Worm (Caenorhabditis elegans) whole organism, L1 larva: Measurements from ENCODE around the gene srxa-2.

Source experiments
- blmp-1 ChIP-seq: fragments of 150-350 bp; optimal IDR thresholded peaks from 2 replicates; lab custom pipeline; 2014; ENCODE audit warnings: missing biosample characterization, missing genetic modification characterization
- ceh-63 ChIP-seq: fragments of 200-800 bp; sonication (Bioruptor generic); optimal IDR thresholded peaks from 2 replicates; lab custom pipeline; 2018; ENCODE audit warnings: mild to moderate bottlenecking, missing genetic modification characterization, missing compliant biosample characterization
- ceh-88 ChIP-seq: fragments of 200-800 bp; sonication (Bioruptor generic); IDR thresholded peaks from 2 replicates; pipeline ENCODE4 v1.3.6; 2022; ENCODE audit warnings: missing genetic modification characterization, missing compliant biosample characterization
- ces-1 ChIP-seq: fragments of 150-350 bp; optimal IDR thresholded peaks from 2 replicates; lab custom pipeline; 2014; ENCODE audit warnings: missing biosample characterization, missing genetic modification reagents, missing genetic modification characterization
- elt-3 ChIP-seq, 6 experiments: fragments of 150-350 bp in 1 of 6; sonication (generic microtip); optimal IDR thresholded peaks; 2 replicates each; lab custom pipeline; 2017 to 2018; ENCODE audit warnings: missing biosample characterization in 6 of 6, missing genetic modification characterization in 6 of 6, inconsistent platforms in 1 of 6
- lin-13 ChIP-seq: fragments of 150-350 bp; optimal IDR thresholded peaks from 2 replicates; lab custom pipeline; 2014; ENCODE audit warnings: missing biosample characterization, missing genetic modification reagents, missing genetic modification characterization
- lin-14 ChIP-seq: fragments of 200-800 bp; sonication (Bioruptor generic); optimal IDR thresholded peaks from 2 replicates; lab custom pipeline; 2018; ENCODE audit warnings: mild to moderate bottlenecking, missing genetic modification characterization, moderate library complexity, missing compliant biosample characterization
- mep-1 ChIP-seq: fragments of 150-350 bp; optimal IDR thresholded peaks from 2 replicates; lab custom pipeline; 2014; ENCODE audit warnings: missing biosample characterization, missing genetic modification characterization
- nhr-12 ChIP-seq: sonication (generic microtip); optimal IDR thresholded peaks from 2 replicates; lab custom pipeline; 2017; ENCODE audit warnings: missing biosample characterization, missing genetic modification characterization
- nhr-20 ChIP-seq: sonication (generic microtip); optimal IDR thresholded peaks from 2 replicates; lab custom pipeline; 2016; ENCODE audit warnings: mild to moderate bottlenecking, missing genetic modification characterization, missing compliant biosample characterization
- nhr-76 ChIP-seq: sonication (generic microtip); optimal IDR thresholded peaks from 2 replicates; lab custom pipeline; 2017; ENCODE audit warnings: missing biosample characterization, missing genetic modification characterization
- snpc-4 ChIP-seq: fragments of 150-350 bp; optimal IDR thresholded peaks from 2 replicates; lab custom pipeline; 2014; ENCODE audit warnings: missing biosample characterization, missing genetic modification characterization
- zip-4 ChIP-seq: fragments of 200-800 bp; sonication (Bioruptor generic); optimal IDR thresholded peaks from 2 replicates; lab custom pipeline; 2018; ENCODE audit warnings: mild to moderate bottlenecking, missing genetic modification characterization, moderate library complexity, missing compliant biosample characterization
- ztf-4 ChIP-seq: fragments of 150-350 bp; optimal IDR thresholded peaks from 2 replicates; lab custom pipeline; 2014; ENCODE audit warnings: missing biosample characterization, missing genetic modification characterization

ce11 chrIV:9445407-9445806, 22.2 kb downstream of the srxa-2 start, which contains the start of gene hsp-12.3:
- TF ChIP-seq nhr-76 (tag; lab: Kevin White, UChicago) (no peak), mep-1 (tag; lab: Kevin White, UChicago) (no peak), snpc-4 (no peak), lin-14 (GFP tag; lab: Kevin White, UChicago) (no peak), nhr-20 (tag; lab: Kevin White, UChicago) (no peak), ces-1 (GFP tag; lab: Kevin White, UChicago) (no peak), elt-3 (tag; optimal IDR thresholded peaks at IDR 0.05; lab: Kevin White, UChicago) (no peak), zip-4 (GFP tag; lab: Kevin White, UChicago) (no peak), ceh-88 (GFP tag; lab: Robert Waterston, UW) (no peak), ceh-63 (GFP tag; lab: Kevin White, UChicago) (no peak), nhr-12 (tag; lab: Kevin White, UChicago) (no peak), lin-13 (GFP tag; lab: Kevin White, UChicago) (no peak), blmp-1 (tag; lab: Kevin White, UChicago) (no peak), ztf-4 (tag; lab: Kevin White, UChicago) (no peak)
